Worm (Caenorhabditis elegans) whole organism, early embryonic: ENCODE measurements around the gene F02D8.4.
"Not testable (repeated sequence)": the region's sequence is repeated elsewhere in the genome, so short reads cannot be mapped to it uniquely, and the experiment has no call there.

Experiments
- B0310.2 ChIP-seq: sonication (generic microtip); optimal IDR thresholded peaks from 2 replicates; lab custom pipeline; 2016; ENCODE audit warnings: mild to moderate bottlenecking, missing genetic modification characterization, missing compliant biosample characterization
- F13C5.2 ChIP-seq: sonication (generic microtip); optimal IDR thresholded peaks from 2 replicates; lab custom pipeline; 2017; ENCODE audit warnings: mild to moderate bottlenecking, missing genetic modification characterization, inconsistent platforms, missing compliant biosample characterization
- aly-1 ChIP-seq: sonication (generic microtip); optimal IDR thresholded peaks from 2 replicates; lab custom pipeline; 2016; ENCODE audit warnings: missing genetic modification characterization, missing compliant biosample characterization
- ama-1 ChIP-seq: fragments of 150-350 bp; optimal IDR thresholded peaks from 2 replicates; lab custom pipeline; 2014
- ceh-13 ChIP-seq: fragments of 200-800 bp; sonication (Bioruptor generic); optimal IDR thresholded peaks from 2 replicates; lab custom pipeline; 2018; ENCODE audit warnings: mild to moderate bottlenecking, missing genetic modification characterization, missing compliant biosample characterization
- ceh-36 ChIP-seq: sonication (generic microtip); optimal IDR thresholded peaks from 2 replicates; lab custom pipeline; 2016; ENCODE audit warnings: missing genetic modification characterization, inconsistent platforms, missing compliant biosample characterization
- ets-7 ChIP-seq: sonication (generic microtip); optimal IDR thresholded peaks from 2 replicates; lab custom pipeline; 2016; ENCODE audit warnings: missing genotype, missing genetic modification characterization, missing compliant biosample characterization
- flt-1 ChIP-seq: fragments of 200-800 bp; sonication (Bioruptor generic); IDR thresholded peaks from 2 replicates; pipeline ENCODE4 v1.3.6; 2022; ENCODE audit warnings: missing genetic modification characterization, missing compliant biosample characterization
- hmbx-1 ChIP-seq: sonication (generic microtip); optimal IDR thresholded peaks from 2 replicates; lab custom pipeline; 2016; ENCODE audit warnings: mild to moderate bottlenecking, missing genetic modification characterization, missing compliant biosample characterization
- hmg-4 ChIP-seq: fragments of 200-800 bp; sonication (Bioruptor generic); optimal IDR thresholded peaks from 2 replicates; lab custom pipeline; 2018; ENCODE audit warnings: mild to moderate bottlenecking, missing genetic modification characterization, missing compliant biosample characterization
- hnd-1 ChIP-seq: sonication (generic microtip); optimal IDR thresholded peaks from 2 replicates; lab custom pipeline; 2016; ENCODE audit warnings: missing genetic modification characterization, missing compliant biosample characterization
- pes-1 ChIP-seq: fragments of 200-800 bp; sonication (Bioruptor generic); IDR thresholded peaks from 2 replicates; pipeline ENCODE4 v1.3.6; 2022; ENCODE audit warnings: missing genetic modification reagents, missing genetic modification characterization, missing compliant biosample characterization
- scrt-1 ChIP-seq: fragments of 200-800 bp; sonication (Bioruptor generic); IDR thresholded peaks from 2 replicates; pipeline ENCODE4 v1.3.6; 2022; ENCODE audit warnings: missing genetic modification characterization, missing compliant biosample characterization
- sea-1 ChIP-seq: fragments of 200-800 bp; sonication (Bioruptor generic); conservative IDR thresholded peaks from 2 replicates; pipeline ENCODE4 v1.3.6; 2022; ENCODE audit warnings: missing genetic modification characterization, missing compliant biosample characterization
- tbx-11 ChIP-seq: fragments of 200-800 bp; sonication (Bioruptor generic); IDR thresholded peaks from 2 replicates; pipeline ENCODE4 v1.3.6; 2022; ENCODE audit warnings: missing genetic modification characterization, missing compliant biosample characterization
- tbx-37 ChIP-seq: fragments of 200-800 bp; sonication (Bioruptor generic); conservative IDR thresholded peaks from 2 replicates; pipeline ENCODE4 v1.3.6; 2022; ENCODE audit warnings: missing genetic modification reagents, missing genetic modification characterization, missing compliant biosample characterization
- tra-4 ChIP-seq: sonication (generic microtip); optimal IDR thresholded peaks from 2 replicates; lab custom pipeline; 2017; ENCODE audit warnings: missing genetic modification characterization, missing compliant biosample characterization

The F02D8.4 gene

DNA sequence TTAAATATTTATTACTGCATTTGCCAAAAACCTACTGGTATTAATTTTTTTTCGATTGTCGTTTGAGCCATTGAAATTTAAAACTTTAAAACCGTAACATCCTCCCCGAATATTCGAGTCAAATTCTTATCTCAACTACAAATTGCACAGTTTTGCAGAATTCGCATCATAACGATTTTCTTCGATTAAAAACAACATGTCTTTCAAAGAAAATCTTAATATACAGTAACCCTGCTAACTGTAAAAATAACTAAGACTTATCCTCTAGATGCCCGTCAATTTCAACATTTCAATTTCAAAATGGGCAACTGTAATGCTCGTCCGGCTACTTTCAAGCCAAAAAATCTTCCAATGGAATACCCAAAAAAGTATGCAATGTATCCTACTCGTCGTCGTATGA is 36.0 kb downstream of the F02D8.4 start, which contains the start of gene F14H8.5:
Gene F14H8.5 (plus strand): TSS at position 301 of the 400 bp plus-strand sequence.
- TF ChIP-seq sea-1, result no peak
- no peak for TF ChIP-seq tbx-37

DNA sequence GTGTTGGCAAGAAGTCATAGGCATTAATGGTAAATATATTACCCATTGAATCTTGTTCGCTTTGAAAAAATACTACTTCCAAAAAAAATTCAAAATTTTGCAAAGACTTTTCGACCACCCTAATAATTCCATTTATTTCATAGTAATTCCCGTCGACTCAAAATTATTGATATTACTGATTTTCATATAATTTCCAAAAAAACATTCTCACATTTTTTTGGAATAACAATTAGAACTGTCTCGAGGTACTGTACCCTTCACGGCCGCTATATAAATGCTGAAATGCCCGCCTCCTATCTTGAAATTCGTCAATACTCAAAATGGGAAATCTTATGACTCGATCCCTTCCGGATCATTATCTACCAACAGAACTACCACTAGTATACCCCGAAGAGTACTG is 38.9 kb downstream of the F02D8.4 start, which contains the start of gene F14H8.4:
Gene F14H8.4 (plus strand): TSS at position 301 of the 400 bp plus-strand sequence.
- no peak for TF ChIP-seq scrt-1 (GFP tag; lab: Robert Waterston, UW)
- no peak for TF ChIP-seq ceh-36
- TF ChIP-seq F13C5.2, result no peak
- no peak for TF ChIP-seq tra-4 (tag; lab: Kevin White, UChicago)
- TF ChIP-seq hmg-4 (GFP tag; lab: Kevin White, UChicago), result no peak
- TF ChIP-seq B0310.2 (tag; lab: Kevin White, UChicago), result no peak
- TF ChIP-seq ama-1 (lab: Kevin White, UChicago), result no peak
- no peak for TF ChIP-seq hnd-1
- no peak for TF ChIP-seq hmbx-1
- no peak for TF ChIP-seq ceh-13 (GFP tag; lab: Kevin White, UChicago)
- no peak for TF ChIP-seq pes-1
- TF ChIP-seq ets-7 (tag; lab: Kevin White, UChicago), result no peak

DNA sequence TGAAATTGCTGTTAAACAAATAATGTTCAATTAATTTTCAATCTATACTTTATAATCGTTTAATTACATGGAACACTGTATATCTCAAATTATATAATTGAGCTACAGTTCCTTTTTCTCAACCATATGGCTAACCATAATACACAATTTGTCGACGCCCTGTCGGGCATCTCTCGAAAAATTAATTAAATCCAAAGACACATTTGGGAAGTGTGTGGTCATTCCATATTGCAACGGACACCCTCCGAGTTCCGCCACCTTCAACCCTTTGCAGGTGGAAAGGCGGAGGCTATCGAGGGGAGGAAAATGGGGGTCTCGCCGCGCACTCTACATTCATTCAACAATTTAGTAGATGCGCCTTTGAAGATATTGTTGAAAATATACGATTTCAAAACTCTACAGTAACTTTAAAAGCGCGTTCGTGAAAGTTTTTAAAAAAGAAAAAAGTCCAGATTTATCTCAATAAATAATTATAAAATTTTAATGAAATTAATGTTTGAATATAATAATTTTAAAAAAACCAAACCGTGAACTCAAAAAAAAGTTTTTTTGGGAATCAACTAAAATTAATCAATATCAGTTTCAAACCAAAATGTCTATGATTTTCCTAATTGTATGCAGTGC is 44.3 kb downstream of the F02D8.4 start, which contains the start of gene F14H8.8:
Gene F14H8.8 (plus strand): TSS at position 574 of the 624 bp plus-strand sequence.
- TF ChIP-seq ets-7 (tag; lab: Kevin White, UChicago), result no peak
- no peak for TF ChIP-seq aly-1 (tag; lab: Kevin White, UChicago)
- no peak for TF ChIP-seq tbx-11 (GFP tag; lab: Robert Waterston, UW)
- TF ChIP-seq pes-1, result no peak
- no peak for TF ChIP-seq ama-1 (lab: Kevin White, UChicago)
- TF ChIP-seq hmg-4 (GFP tag; lab: Kevin White, UChicago), result peak; percentile 12
- no peak for TF ChIP-seq hnd-1
- no peak for TF ChIP-seq F13C5.2
- TF ChIP-seq ceh-36, result peak; percentile 2
- no peak for TF ChIP-seq tra-4 (tag; lab: Kevin White, UChicago)

DNA sequence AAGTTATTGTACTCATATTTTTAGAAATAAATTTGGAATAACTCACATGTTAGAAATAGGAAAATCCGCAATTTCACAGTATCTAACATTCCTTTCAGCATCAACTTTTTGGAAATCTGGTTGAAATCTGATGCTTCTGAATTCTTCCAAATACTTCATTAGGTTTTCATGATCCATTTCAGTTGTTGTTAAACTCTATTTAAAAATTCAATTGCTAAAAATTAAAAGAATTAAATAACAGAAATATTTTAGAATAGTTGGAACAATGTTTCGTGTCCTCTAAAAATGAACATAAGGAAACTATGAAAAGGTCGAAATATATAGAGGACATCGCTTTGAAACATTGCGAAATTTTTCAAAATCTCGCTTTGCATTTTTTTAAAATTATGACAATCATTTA is 46.7 kb downstream of the F02D8.4 start, which contains the start of gene cng-1:
Gene cng-1 (minus strand): TSS at position 101 of the 400 bp plus-strand sequence.
- TF ChIP-seq tra-4 (tag; lab: Kevin White, UChicago); flt-1 (GFP tag; lab: Robert Waterston, UW); F13C5.2: not testable (repeated sequence)

DNA sequence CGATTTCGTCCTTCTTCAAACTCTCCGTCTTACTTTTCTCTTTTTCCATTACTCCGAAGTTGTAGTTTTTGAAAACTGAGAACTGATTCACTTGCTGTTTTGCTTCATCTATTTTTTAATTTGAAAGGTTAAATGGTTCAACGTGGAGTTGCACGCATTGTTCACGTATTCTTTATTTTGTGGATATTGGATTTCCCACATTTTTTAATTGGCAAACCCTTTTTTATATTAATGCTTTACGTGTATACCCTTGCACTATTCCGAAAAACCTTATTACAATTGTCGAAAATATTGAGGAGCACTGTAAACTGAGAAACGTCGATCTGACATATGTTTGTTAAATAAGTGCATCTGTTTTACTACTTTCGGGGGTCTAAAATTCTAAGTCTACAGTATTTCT is 52.1 kb downstream of the F02D8.4 start, which contains the start of gene melo-3:
Gene melo-3 (minus strand): TSS at position 101 of the 400 bp plus-strand sequence.
- not testable (repeated sequence) for TF ChIP-seq F13C5.2; pes-1; tbx-11 (GFP tag; lab: Robert Waterston, UW)
